Worm (Caenorhabditis elegans) whole organism, late embryonic: ENCODE results near the gene C27A7.8.

Experiments
- F13H6.1 ChIP-seq: sonication (generic microtip); optimal IDR thresholded peaks from 2 replicates; lab custom pipeline; 2016; ENCODE audit warnings: missing genetic modification characterization, missing compliant biosample characterization
- ahr-1 ChIP-seq: sonication (generic microtip); optimal IDR thresholded peaks from 2 replicates; lab custom pipeline; 2016; ENCODE audit warnings: missing genetic modification characterization, missing compliant biosample characterization
- ama-1 ChIP-seq: fragments of 150-350 bp; optimal IDR thresholded peaks from 2 replicates; lab custom pipeline; 2014
- ceh-14 ChIP-seq: sonication (generic microtip); optimal IDR thresholded peaks from 2 replicates; lab custom pipeline; 2016; ENCODE audit warnings: missing genotype, missing genetic modification characterization, missing compliant biosample characterization
- ceh-18 ChIP-seq: sonication (generic microtip); optimal IDR thresholded peaks from 2 replicates; lab custom pipeline; 2016; ENCODE audit warnings: missing genetic modification characterization, missing compliant biosample characterization
- ceh-19 ChIP-seq: fragments of 200-800 bp; sonication (Bioruptor generic); optimal IDR thresholded peaks from 2 replicates; lab custom pipeline; 2018; ENCODE audit warnings: mild to moderate bottlenecking, missing genetic modification characterization, missing compliant biosample characterization
- ceh-22 ChIP-seq: sonication (generic microtip); optimal IDR thresholded peaks from 2 replicates; lab custom pipeline; 2017; ENCODE audit warnings: missing biosample characterization, missing genetic modification characterization
- ceh-30 ChIP-seq: fragments of 150-350 bp; optimal IDR thresholded peaks from 2 replicates; lab custom pipeline; 2014; ENCODE audit warnings: missing biosample characterization, missing genetic modification characterization
- ceh-34 ChIP-seq: sonication (generic microtip); optimal IDR thresholded peaks from 2 replicates; lab custom pipeline; 2016; ENCODE audit warnings: mild to moderate bottlenecking, missing genetic modification characterization, missing compliant biosample characterization
- che-1 ChIP-seq: sonication (generic microtip); optimal IDR thresholded peaks from 2 replicates; lab custom pipeline; 2016; ENCODE audit warnings: mild to moderate bottlenecking, missing genetic modification characterization, missing compliant biosample characterization
- elt-2 ChIP-seq: sonication (generic microtip); optimal IDR thresholded peaks from 2 replicates; lab custom pipeline; 2016; ENCODE audit warnings: missing genetic modification reagents, missing genetic modification characterization, missing compliant biosample characterization
- elt-4 ChIP-seq: sonication (generic microtip); optimal IDR thresholded peaks from 2 replicates; lab custom pipeline; 2016; ENCODE audit warnings: missing genetic modification characterization, missing compliant biosample characterization
- ets-4 ChIP-seq: sonication (generic microtip); optimal IDR thresholded peaks from 2 replicates; lab custom pipeline; 2016; ENCODE audit warnings: missing genetic modification characterization, missing compliant biosample characterization
- fkh-10 ChIP-seq: fragments of 150-350 bp; optimal IDR thresholded peaks from 2 replicates; lab custom pipeline; 2014; ENCODE audit warnings: missing biosample characterization, missing genetic modification reagents, missing genetic modification characterization
- hlh-15 ChIP-seq: sonication (generic microtip); optimal IDR thresholded peaks from 2 replicates; lab custom pipeline; 2016; ENCODE audit warnings: missing genetic modification characterization, missing compliant biosample characterization
- hlh-30 ChIP-seq: sonication (generic microtip); optimal IDR thresholded peaks from 2 replicates; lab custom pipeline; 2017; ENCODE audit warnings: antibody characterized with exemption, missing genetic modification characterization, missing compliant biosample characterization; ENCODE audit not compliant: insufficient read depth
- hlh-6 ChIP-seq: sonication (generic microtip); optimal IDR thresholded peaks from 2 replicates; lab custom pipeline; 2016; ENCODE audit warnings: missing genotype, missing genetic modification characterization, missing compliant biosample characterization
- mec-3 ChIP-seq: sonication (generic microtip); optimal IDR thresholded peaks from 2 replicates; lab custom pipeline; 2016; ENCODE audit warnings: borderline replicate concordance, missing genetic modification characterization, missing compliant biosample characterization
- nfya-1 ChIP-seq: sonication (generic microtip); optimal IDR thresholded peaks from 2 replicates; lab custom pipeline; 2017; ENCODE audit warnings: missing genetic modification characterization, mild to moderate bottlenecking, missing compliant biosample characterization, antibody characterized with exemption, moderate library complexity
- nhr-232 ChIP-seq: sonication (generic microtip); optimal IDR thresholded peaks from 2 replicates; lab custom pipeline; 2016; ENCODE audit warnings: missing genetic modification characterization, missing compliant biosample characterization
- odd-2 ChIP-seq: sonication (generic microtip); optimal IDR thresholded peaks from 2 replicates; lab custom pipeline; 2017; ENCODE audit warnings: antibody characterized with exemption, mild to moderate bottlenecking, missing genetic modification characterization, missing compliant biosample characterization
- pag-3 ChIP-seq: sonication (generic microtip); optimal IDR thresholded peaks from 2 replicates; lab custom pipeline; 2016; ENCODE audit warnings: missing compliant biosample characterization, missing genetic modification characterization, borderline replicate concordance
- pax-1 ChIP-seq: fragments of 150-350 bp; optimal IDR thresholded peaks from 2 replicates; lab custom pipeline; 2014; ENCODE audit warnings: missing biosample characterization, missing genetic modification characterization
- pha-4 ChIP-seq: fragments of 150-350 bp; optimal IDR thresholded peaks from 2 replicates; lab custom pipeline; 2018; ENCODE audit warnings: missing biosample characterization, missing genetic modification reagents, missing genetic modification characterization
- pros-1 ChIP-seq: fragments of 150-350 bp; optimal IDR thresholded peaks from 2 replicates; lab custom pipeline; 2014; ENCODE audit warnings: missing biosample characterization, missing genetic modification reagents, missing genetic modification characterization
- rnt-1 ChIP-seq: sonication (generic microtip); optimal IDR thresholded peaks from 2 replicates; lab custom pipeline; 2016; ENCODE audit warnings: missing genetic modification characterization, missing compliant biosample characterization
- syd-9 ChIP-seq: sonication (generic microtip); optimal IDR thresholded peaks from 2 replicates; lab custom pipeline; 2016; ENCODE audit warnings: mild to moderate bottlenecking, missing genetic modification characterization, moderate library complexity, missing compliant biosample characterization
- tbx-7 ChIP-seq: sonication (generic microtip); optimal IDR thresholded peaks from 2 replicates; lab custom pipeline; 2016; ENCODE audit warnings: missing genotype, missing genetic modification characterization, missing compliant biosample characterization
- unc-55 ChIP-seq: sonication (generic microtip); optimal IDR thresholded peaks from 2 replicates; lab custom pipeline; 2017; ENCODE audit warnings: missing biosample characterization, missing genetic modification reagents, missing genetic modification characterization

Gene C27A7.8

ce11 chrV:12190943-12191569, 38.1 kb downstream of the C27A7.8 start, which contains the start of gene dpy-30:
dpy-30 (plus strand) TSS chrV:12191519.
- no peak for TF ChIP-seq nhr-232 (tag; lab: Kevin White, UChicago)
- TF ChIP-seq ceh-34 (tag; lab: Kevin White, UChicago): peak; percentile 24
- peak; percentile 42 for TF ChIP-seq nfya-1 (tag; lab: Kevin White, UChicago)
- peak; percentile 33 for TF ChIP-seq hlh-30 (tag; lab: Kevin White, UChicago)
- peak; percentile 7 for TF ChIP-seq ceh-30 (tag; lab: Kevin White, UChicago)
- TF ChIP-seq pag-3 (tag; lab: Kevin White, UChicago): no peak

ce11 chrV:12192129-12192528, 39.2 kb downstream of the C27A7.8 start, which contains the start of gene rnp-1:
rnp-1 (plus strand) TSS chrV:12192273.
- peak; percentile 11 for TF ChIP-seq ama-1 (lab: Kevin White, UChicago)
- no peak for TF ChIP-seq che-1 (tag; lab: Kevin White, UChicago)

- TF ChIP-seq pax-1 (tag; lab: Kevin White, UChicago): no peak
- TF ChIP-seq ceh-14 (tag; lab: Kevin White, UChicago): no peak
- TF ChIP-seq odd-2: no peak
- TF ChIP-seq F13H6.1 (tag; lab: Kevin White, UChicago): no peak
- no peak for TF ChIP-seq ceh-22 (tag; lab: Kevin White, UChicago)
- no peak for TF ChIP-seq elt-2
- TF ChIP-seq tbx-7 (tag; lab: Kevin White, UChicago): no peak
Observed at ce11 chrV:12194275-12194674, 41.3 kb downstream of the C27A7.8 start, which contains the start of gene ogdh-2. ogdh-2 (plus strand) TSS chrV:12194507.

- TF ChIP-seq fkh-10: no peak
- no peak for TF ChIP-seq ceh-18
Observed at ce11 chrV:12195845-12196244, 42.9 kb downstream of the C27A7.8 start, which contains the start of gene ZK836.3. ZK836.3 (minus strand) TSS chrV:12195945.

ce11 chrV:12196659-12197058, 43.7 kb downstream of the C27A7.8 start:
- TF ChIP-seq ceh-19 (GFP tag; lab: Kevin White, UChicago): no peak
- no peak for TF ChIP-seq ets-4 (tag; lab: Kevin White, UChicago)
- TF ChIP-seq syd-9 (tag; lab: Kevin White, UChicago): no peak
- no peak for TF ChIP-seq hlh-15 (tag; lab: Kevin White, UChicago)
- no peak for TF ChIP-seq mec-3
- no peak for TF ChIP-seq pha-4
- no peak for TF ChIP-seq pros-1 (tag; lab: Kevin White, UChicago)
- TF ChIP-seq ahr-1 (tag; lab: Kevin White, UChicago): no peak
- TF ChIP-seq hlh-6 (tag; lab: Kevin White, UChicago): no peak
- TF ChIP-seq che-1 (tag; lab: Kevin White, UChicago): no peak

- TF ChIP-seq ceh-14 (tag; lab: Kevin White, UChicago) (no peak), elt-4 (tag; lab: Kevin White, UChicago) (peak; percentile 39), ets-4 (tag; lab: Kevin White, UChicago) (no peak)
- TF ChIP-seq, all 69 proteins: peak for 1
Observed at ce11 chrV:12197748-12198147, 44.8 kb downstream of the C27A7.8 start.

- peak; percentile 4 for TF ChIP-seq rnt-1
- no peak for TF ChIP-seq unc-55 (GFP tag; lab: Kevin White, UChicago)
Observed at ce11 chrV:12198545-12198944, 45.6 kb downstream of the C27A7.8 start, which contains the start of gene lon-3. lon-3 (minus strand) TSS chrV:12198645.
